Fruit fly (Drosophila melanogaster) whole organism, embryonic: ENCODE measurements around the gene CG13894.

Experiments used
- Abd-B ChIP-seq: fragments of 200-800 bp; sonication (Bioruptor generic); optimal IDR thresholded peaks from 2 replicates; lab custom pipeline; 2018; ENCODE audit warnings: missing biosample characterization, mild to moderate bottlenecking, missing genetic modification characterization, moderate library complexity
- Bdp1 ChIP-seq: fragments of 200-800 bp; sonication (Bioruptor generic); optimal IDR thresholded peaks from 3 replicates; lab custom pipeline; 2016; ENCODE audit warnings: missing biosample characterization, missing genetic modification characterization
- CG11398 ChIP-seq: fragments of 200-800 bp; sonication (Bioruptor generic); optimal IDR thresholded peaks from 2 replicates; lab custom pipeline; 2016; ENCODE audit warnings: missing biosample characterization, missing genetic modification characterization
- CG12071 ChIP-seq: fragments of 200-800 bp; sonication (Bioruptor generic); optimal IDR thresholded peaks from 3 replicates; lab custom pipeline; 2018; ENCODE audit warnings: missing biosample characterization, mild to moderate bottlenecking, missing genetic modification characterization
- CG13424 ChIP-seq: fragments of 200-800 bp; sonication (Bioruptor generic); optimal IDR thresholded peaks from 2 replicates; lab custom pipeline; 2019; ENCODE audit warnings: missing biosample characterization, mild to moderate bottlenecking, missing genetic modification characterization, moderate library complexity
- CG14014 ChIP-seq: fragments of 200-800 bp; sonication (Bioruptor generic); IDR thresholded peaks from 2 replicates; pipeline ENCODE4 v1.3.6; 2022; ENCODE audit warnings: missing biosample characterization, missing genetic modification characterization
- CG1603 ChIP-seq: fragments of 200-800 bp; sonication (Bioruptor generic); optimal IDR thresholded peaks from 2 replicates; lab custom pipeline; 2019; ENCODE audit warnings: missing biosample characterization, mild to moderate bottlenecking, missing genetic modification characterization, moderate library complexity
- CG3407 ChIP-seq: fragments of 200-800 bp; sonication (Bioruptor generic); optimal IDR thresholded peaks from 2 replicates; lab custom pipeline; 2018; ENCODE audit warnings: missing biosample characterization, mild to moderate bottlenecking, missing genetic modification characterization
- CG3838 ChIP-seq: fragments of 200-800 bp; sonication (Bioruptor generic); optimal IDR thresholded peaks from 3 replicates; lab custom pipeline; 2016; ENCODE audit warnings: missing biosample characterization, missing genetic modification characterization
- CG4854 ChIP-seq: fragments of 200-800 bp; sonication (Bioruptor generic); optimal IDR thresholded peaks from 2 replicates; lab custom pipeline; 2016; ENCODE audit warnings: missing biosample characterization, missing genetic modification characterization, inconsistent platforms
- CG6272 ChIP-seq: fragments of 200-800 bp; sonication (Bioruptor generic); IDR thresholded peaks from 2 replicates; pipeline ENCODE4 v1.3.6; 2022; ENCODE audit warnings: missing biosample characterization, missing genetic modification characterization
- CG6791 ChIP-seq: fragments of 200-800 bp; sonication (Bioruptor generic); IDR thresholded peaks from 3 replicates; pipeline ENCODE4 v1.3.6; 2022; ENCODE audit warnings: missing biosample characterization, missing genetic modification characterization; ENCODE audit not compliant: partially characterized antibody
- CG7786 ChIP-seq: fragments of 200-800 bp; sonication (Bioruptor generic); optimal IDR thresholded peaks from 2 replicates; lab custom pipeline; 2016; ENCODE audit warnings: missing biosample characterization, missing genetic modification characterization
- CG8359 ChIP-seq: fragments of 200-800 bp; sonication (Bioruptor generic); optimal IDR thresholded peaks from 2 replicates; lab custom pipeline; 2017; ENCODE audit warnings: missing biosample characterization, mild to moderate bottlenecking, missing genetic modification characterization, borderline replicate concordance
- CrebB ChIP-seq: fragments of 200-800 bp; sonication (Bioruptor generic); optimal IDR thresholded peaks from 3 replicates; lab custom pipeline; 2018; ENCODE audit warnings: missing biosample characterization, mild to moderate bottlenecking, missing genetic modification characterization
- Dip3 ChIP-seq: fragments of 200-800 bp; sonication (Bioruptor generic); optimal IDR thresholded peaks from 3 replicates; lab custom pipeline; 2016; ENCODE audit warnings: missing biosample characterization, missing genetic modification characterization
- Dll ChIP-seq: fragments of 200-800 bp; sonication (Bioruptor generic); IDR thresholded peaks from 4 replicates; pipeline ENCODE4 v1.3.6; 2022; ENCODE audit warnings: missing biosample characterization, missing genetic modification characterization; ENCODE audit not compliant: partially characterized antibody
- E2f1 ChIP-seq: fragments of 200-800 bp; sonication (Bioruptor generic); IDR thresholded peaks from 2 replicates; pipeline ENCODE4 v1.3.6; 2022; ENCODE audit warnings: missing biosample characterization, missing genetic modification characterization
- ERR ChIP-seq: fragments of 200-800 bp; sonication (Bioruptor generic); optimal IDR thresholded peaks from 2 replicates; lab custom pipeline; 2016; ENCODE audit warnings: missing biosample characterization, missing genetic modification characterization
- Ets65A ChIP-seq: fragments of 200-800 bp; sonication (Bioruptor generic); peaks from one replicate; lab custom pipeline; 2016; ENCODE audit warnings: missing biosample characterization, missing genetic modification characterization
- Fer1 ChIP-seq: fragments of 200-800 bp; sonication (Bioruptor generic); optimal IDR thresholded peaks from 2 replicates; lab custom pipeline; 2017; ENCODE audit warnings: missing biosample characterization, mild to moderate bottlenecking, missing genetic modification characterization
- Lhr ChIP-seq: fragments of 200-800 bp; sonication (Bioruptor generic); optimal IDR thresholded peaks from 3 replicates; lab custom pipeline; 2017; ENCODE audit warnings: mild to moderate bottlenecking, missing biosample characterization, missing genetic modification reagents, missing genetic modification characterization
- Lim3 ChIP-seq: fragments of 200-800 bp; sonication (Bioruptor generic); IDR thresholded peaks from 2 replicates; pipeline ENCODE4 v1.3.6; 2022; ENCODE audit warnings: missing biosample characterization, missing genetic modification characterization
- MBD-R2 ChIP-seq: fragments of 200-800 bp; sonication (Bioruptor generic); IDR thresholded peaks from 2 replicates; pipeline ENCODE4 v1.3.6; 2022; ENCODE audit warnings: missing biosample characterization, missing genetic modification characterization
- NK7.1 ChIP-seq: fragments of 200-800 bp; sonication (Bioruptor generic); optimal IDR thresholded peaks from 3 replicates; lab custom pipeline; 2016; ENCODE audit warnings: missing biosample characterization, missing genetic modification characterization
- Oli ChIP-seq: fragments of 200-800 bp; sonication (Bioruptor generic); optimal IDR thresholded peaks from 2 replicates; lab custom pipeline; 2018; ENCODE audit warnings: missing biosample characterization, mild to moderate bottlenecking, missing genetic modification characterization, moderate library complexity
- Ptx1 ChIP-seq: fragments of 200-800 bp; sonication (Bioruptor generic); IDR thresholded peaks from 2 replicates; pipeline ENCODE4 v1.3.6; 2022; ENCODE audit warnings: missing biosample characterization, missing genetic modification characterization
- Sox102F ChIP-seq: fragments of 200-800 bp; sonication (Bioruptor generic); optimal IDR thresholded peaks from 2 replicates; lab custom pipeline; 2018; ENCODE audit warnings: missing biosample characterization, mild to moderate bottlenecking, missing genetic modification characterization, moderate library complexity
- Taf1 ChIP-seq: fragments of 200-800 bp; sonication (Bioruptor generic); IDR thresholded peaks from 2 replicates; pipeline ENCODE4 v1.3.6; 2022; ENCODE audit warnings: missing biosample characterization, missing genetic modification characterization
- Vsx1 ChIP-seq: fragments of 200-800 bp; sonication (Bioruptor generic); optimal IDR thresholded peaks from 2 replicates; lab custom pipeline; 2017; ENCODE audit warnings: missing biosample characterization, mild to moderate bottlenecking, missing genetic modification characterization, missing genetic modification reagents
- az2 ChIP-seq: fragments of 200-800 bp; sonication (Bioruptor generic); optimal IDR thresholded peaks from 3 replicates; lab custom pipeline; 2016; ENCODE audit warnings: missing biosample characterization, missing genetic modification characterization
- br ChIP-seq: fragments of >200 bp; optimal IDR thresholded peaks from 2 replicates; lab custom pipeline; 2017
- chn ChIP-seq: fragments of 200-800 bp; sonication (Bioruptor generic); optimal IDR thresholded peaks from 2 replicates; lab custom pipeline; 2016; ENCODE audit warnings: missing biosample characterization, missing genetic modification characterization
- croc ChIP-seq: fragments of 200-800 bp; sonication (Bioruptor generic); conservative IDR thresholded peaks from 3 replicates; pipeline ENCODE4 v1.3.6; 2022; ENCODE audit warnings: missing biosample characterization, missing genetic modification characterization
- emc ChIP-seq: fragments of 200-800 bp; sonication (Bioruptor generic); optimal IDR thresholded peaks from 2 replicates; lab custom pipeline; 2016; ENCODE audit warnings: missing biosample characterization, missing genetic modification characterization
- ewg ChIP-seq: fragments of 200-800 bp; sonication (Bioruptor generic); optimal IDR thresholded peaks from 3 replicates; lab custom pipeline; 2017; ENCODE audit warnings: mild to moderate bottlenecking, missing biosample characterization, missing genetic modification reagents, missing genetic modification characterization
- fd3F ChIP-seq: fragments of 200-800 bp; sonication (Bioruptor generic); optimal IDR thresholded peaks from 2 replicates; lab custom pipeline; 2018; ENCODE audit warnings: missing biosample characterization, mild to moderate bottlenecking, missing genetic modification characterization, moderate library complexity
- gce ChIP-seq: fragments of 200-800 bp; sonication (Bioruptor generic); IDR thresholded peaks from 3 replicates; pipeline ENCODE4 v1.3.6; 2022; ENCODE audit warnings: missing biosample characterization, missing genetic modification characterization
- gfzf ChIP-seq: fragments of 200-800 bp; sonication (Bioruptor generic); optimal IDR thresholded peaks from 2 replicates; lab custom pipeline; 2016; ENCODE audit warnings: missing biosample characterization, mild to moderate bottlenecking, missing genetic modification characterization, moderate library complexity
- jing ChIP-seq: fragments of 200-800 bp; sonication (Bioruptor generic); optimal IDR thresholded peaks from 2 replicates; lab custom pipeline; 2018; ENCODE audit warnings: missing biosample characterization, mild to moderate bottlenecking, missing genetic modification characterization
- klu ChIP-seq: fragments of 200-800 bp; sonication (Bioruptor generic); IDR thresholded peaks from 2 replicates; pipeline ENCODE4 v1.3.6; 2022; ENCODE audit warnings: missing biosample characterization, missing genetic modification characterization
- nmo ChIP-seq: fragments of 200-800 bp; sonication (Bioruptor generic); optimal IDR thresholded peaks from 2 replicates; lab custom pipeline; 2018; ENCODE audit warnings: missing biosample characterization, mild to moderate bottlenecking, missing genetic modification characterization, moderate library complexity
- sens ChIP-seq: fragments of 200-800 bp; sonication (Bioruptor generic); peaks from one replicate; lab custom pipeline; 2016; ENCODE audit warnings: missing biosample characterization, missing genetic modification characterization
- sisA ChIP-seq: fragments of 200-800 bp; sonication (Bioruptor generic); IDR thresholded peaks from 2 replicates; pipeline ENCODE4 v1.3.6; 2022; ENCODE audit warnings: missing biosample characterization, missing genetic modification characterization
- tll ChIP-seq, 2 experiments: fragments of 200-800 bp in 1 of 2; fragments of >200 bp in 1 of 2; sonication (Bioruptor generic) in 1 of 2; optimal IDR thresholded peaks; 2 replicates each; lab custom pipeline; 2017 to 2019; ENCODE audit warnings: missing biosample characterization in 2 of 2, missing genetic modification characterization in 2 of 2, mild to moderate bottlenecking in 1 of 2, moderate library complexity in 1 of 2
- vnd ChIP-seq: fragments of 200-800 bp; sonication (Bioruptor generic); IDR thresholded peaks from 3 replicates; pipeline ENCODE4 v1.3.6; 2022; ENCODE audit warnings: missing biosample characterization, missing genetic modification characterization; ENCODE audit not compliant: partially characterized antibody
- wor ChIP-seq: fragments of 200-800 bp; sonication (Bioruptor generic); IDR thresholded peaks from 2 replicates; pipeline ENCODE4 v1.3.6; 2022; ENCODE audit warnings: missing biosample characterization, missing genetic modification characterization
- yki ChIP-seq: fragments of >200 bp; optimal IDR thresholded peaks from 3 replicates; lab custom pipeline; 2018
- zfh2 ChIP-seq: fragments of 200-800 bp; sonication (Bioruptor generic); optimal IDR thresholded peaks from 2 replicates; lab custom pipeline; 2016; ENCODE audit warnings: missing biosample characterization, missing genetic modification characterization

The CG13894 gene

dm6 chr3L:711839-712553, 13.1 kb upstream of the CG13894 start, which contains the start of gene CG13896 (continued):
- TF ChIP-seq CG4854 (GFP tag; lab: Kevin White, UChicago) (peak; percentile 77), vnd (GFP tag; lab: Robert Waterston, UW) (peak; percentile 58; the same call in 2 of the 3 replicates), sisA (GFP tag; lab: Robert Waterston, UW) (peak; percentile 92), nmo (GFP tag; lab: Kevin White, UChicago) (peak; percentile 80), CG6272 (GFP tag; lab: Robert Waterston, UW) (peak; percentile 79), fd3F (peak; percentile 67), Sox102F (GFP tag; lab: Kevin White, UChicago) (peak; percentile 87), CG7786 (GFP tag; lab: Kevin White, UChicago) (peak; percentile 85), Abd-B (GFP tag; lab: Kevin White, UChicago) (peak; percentile 77), ERR (peak; percentile 61), chn (GFP tag; lab: Kevin White, UChicago) (peak; percentile 91), Oli (tag; lab: Kevin White, UChicago) (peak; percentile 36), croc (GFP tag; lab: Robert Waterston, UW) (peak; percentile 54; the same call in 2 of the 3 replicates), zfh2 (peak; percentile 76), Ptx1 (GFP tag; lab: Robert Waterston, UW) (peak; percentile 91), Taf1 (GFP tag; lab: Robert Waterston, UW) (peak; percentile 74; the same call in 1 of the 2 replicates), MBD-R2 (peak; percentile 34; the same call in 1 of the 2 replicates), Bdp1 (GFP tag; lab: Kevin White, UChicago) (peak; percentile 80), ewg (peak; percentile 65), tll (GFP tag; optimal IDR thresholded peaks at IDR 0.05; lab: Kevin White, UChicago) (no peak), CG14014 (GFP tag; lab: Robert Waterston, UW) (peak; percentile 76), az2 (peak; percentile 94), CG1603 (tag; lab: Kevin White, UChicago) (peak; percentile 91), NK7.1 (GFP tag; lab: Kevin White, UChicago) (peak; percentile 57), Ets65A (GFP tag; lab: Kevin White, UChicago) (peak; percentile 100), CG11398 (GFP tag; lab: Kevin White, UChicago) (peak; percentile 75), Fer1 (GFP tag; lab: Kevin White, UChicago) (peak; percentile 76), Lim3 (GFP tag; lab: Robert Waterston, UW) (no peak), Vsx1 (peak; percentile 47), CG6791 (peak; percentile 63; the same call in 2 of the 3 replicates), gce (GFP tag; lab: Robert Waterston, UW) (no peak), Lhr (GFP tag; lab: Kevin White, UChicago) (peak; percentile 96), sens (peak; percentile 96), CG3838 (GFP tag; lab: Kevin White, UChicago) (peak; percentile 63), E2f1 (GFP tag; lab: Robert Waterston, UW) (peak; percentile 83), emc (GFP tag; lab: Kevin White, UChicago) (peak; percentile 82), CG3407 (GFP tag; lab: Kevin White, UChicago) (peak; percentile 62), wor (0 out of 2 replicates have a peak, but pooled peaks have one; percentile 39), CG13424 (peak; percentile 75), gfzf (GFP tag; lab: Kevin White, UChicago) (peak; percentile 33), CrebB (tag; lab: Kevin White, UChicago) (peak; percentile 56), yki (lab: Kevin White, UChicago) (no peak), CG12071 (GFP tag; lab: Kevin White, UChicago) (peak; percentile 70), CG8359 (GFP tag; lab: Kevin White, UChicago) (peak; percentile 40), jing (GFP tag; lab: Kevin White, UChicago) (peak; percentile 67), Dll (GFP tag; lab: Robert Waterston, UW) (peak; percentile 91), br (lab: Kevin White, UChicago) (no peak), Dip3 (GFP tag; lab: Kevin White, UChicago) (peak; percentile 82), klu (GFP tag; lab: Robert Waterston, UW) (peak; percentile 57; the same call in 1 of the 2 replicates)
